Worm (Caenorhabditis elegans) whole organism, L2 larva: ENCODE measurements around the gene hcp-3.

ENCODE experiments used
- aly-2 ChIP-seq: fragments of 150-350 bp; optimal IDR thresholded peaks from 2 replicates; lab custom pipeline; 2014; ENCODE audit warnings: missing biosample characterization, missing genetic modification characterization
- ama-1 ChIP-seq: fragments of 150-350 bp; optimal IDR thresholded peaks from 2 replicates; lab custom pipeline; 2018; ENCODE audit warnings: inconsistent platforms
- egl-27 ChIP-seq: sonication (generic microtip); optimal IDR thresholded peaks from 3 replicates; lab custom pipeline; 2017; ENCODE audit warnings: missing biosample characterization, missing genetic modification reagents, missing genetic modification characterization
- elt-3 ChIP-seq: sonication (generic microtip); optimal IDR thresholded peaks from 2 replicates; lab custom pipeline; 2017; ENCODE audit warnings: missing biosample characterization, missing genetic modification characterization
- unc-62 ChIP-seq: fragments of 150-350 bp; optimal IDR thresholded peaks from 2 replicates; lab custom pipeline; 2014; ENCODE audit warnings: missing biosample characterization, missing genetic modification reagents, missing genetic modification characterization

DNA sequence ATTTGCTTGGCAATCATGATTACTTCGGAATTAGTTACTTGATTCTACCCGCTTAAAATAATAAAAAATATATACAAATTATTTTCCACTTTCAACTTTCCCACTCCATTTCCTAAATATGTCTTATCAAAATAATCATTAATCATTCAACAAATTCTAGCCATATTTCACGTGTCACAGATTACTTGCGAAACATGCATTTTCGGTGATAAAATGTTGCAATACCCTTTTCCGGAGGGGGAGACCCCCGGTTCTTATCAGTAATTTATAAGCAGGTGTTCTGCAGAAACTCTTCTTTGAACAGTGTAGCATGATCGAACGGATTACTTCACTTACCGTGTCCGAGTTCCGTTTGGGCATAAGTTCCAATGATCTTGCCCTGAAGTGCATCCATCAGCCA lies 26.1 kb downstream of the hcp-3 start:
- TF ChIP-seq elt-3 (tag; lab: Kevin White, UChicago): no peak
- TF ChIP-seq aly-2 (tag; lab: Kevin White, UChicago): no peak
- no peak for TF ChIP-seq ama-1 (lab: Kevin White, UChicago)
- TF ChIP-seq egl-27 (tag; lab: Kevin White, UChicago): no peak
- TF ChIP-seq unc-62 (GFP tag; lab: Kevin White, UChicago): no peak
